Worm (Caenorhabditis elegans): Measurements from ENCODE around the gene T23G4.2.
A peak's percentile ranks its signal among the peaks of the same experiment; 100 is the strongest.

T23G4.2 gene

ce11 chrIV:13701472-13701871 is 12.1 kb upstream of the T23G4.2 start:
- TF ChIP-seq F33H1.4 (GFP tag; IDR thresholded peaks at IDR 0.05) (0 out of 2 replicates have a peak, but pooled peaks have one; percentile 12), ztf-25 (GFP tag; IDR thresholded peaks at IDR 0.05) (no peak), ztf-6 (GFP tag; IDR thresholded peaks at IDR 0.05) (0 out of 2 replicates have a peak, but pooled peaks have one; percentile 17), rec-8 (tag; optimal IDR thresholded peaks at IDR 0.05) (peak; percentile 33 to 66), ztf-3 (GFP tag; optimal IDR thresholded peaks at IDR 0.05) (no peak), egrh-3 (GFP tag; IDR thresholded peaks at IDR 0.05) (no peak), lin-40 (tag; optimal IDR thresholded peaks at IDR 0.05) (no peak), lag-1 (GFP tag; IDR thresholded peaks at IDR 0.05) (no peak), aptf-2 (GFP tag; conservative IDR thresholded peaks at IDR 0.05) (no peak), snpc-3.4 (tag; optimal IDR thresholded peaks at IDR 0.05) (peak; percentile 60), hsf-1 (GFP tag; IDR thresholded peaks at IDR 0.05) (no peak), C17E4.6 (GFP tag; IDR thresholded peaks at IDR 0.05) (no peak), lin-26 (GFP tag; IDR thresholded peaks at IDR 0.05) (peak; percentile 82), K12H6.12 (tag; optimal IDR thresholded peaks at IDR 0.05) (no peak), let-607 (tag; optimal IDR thresholded peaks at IDR 0.05) (no peak), Y53G8AR.9 (GFP tag; conservative IDR thresholded peaks at IDR 0.05) (no peak), attf-6 (GFP tag; IDR thresholded peaks at IDR 0.05) (peak; percentile 95), ama-1 (optimal IDR thresholded peaks at IDR 0.05) (no peak), ama-1 (GFP tag; optimal IDR thresholded peaks at IDR 0.05) (peak; percentile 57 to 92), nhr-27 (tag; optimal IDR thresholded peaks at IDR 0.05) (no peak), Y95B8A.8 (GFP tag; IDR thresholded peaks at IDR 0.05) (no peak), rcor-1 (GFP tag; IDR thresholded peaks at IDR 0.05) (no peak), bed-1 (GFP tag; IDR thresholded peaks at IDR 0.05) (no peak), pha-4 (tag; optimal IDR thresholded peaks at IDR 0.05) (no peak), snpc-1.3 (tag; optimal IDR thresholded peaks at IDR 0.05; ENCODE audit: insufficient read depth) (peak; percentile 86), lin-35 (GFP tag; optimal IDR thresholded peaks at IDR 0.05) (no peak), rpc-1 (optimal IDR thresholded peaks at IDR 0.05) (peak; percentile 79), rpc-1 (tag; optimal IDR thresholded peaks at IDR 0.05) (peak; percentile 96), unc-62 (GFP tag; optimal IDR thresholded peaks at IDR 0.05) (no peak), ZK185.1 (tag; optimal IDR thresholded peaks at IDR 0.05; ENCODE audit: poor library complexity, severe bottlenecking) (peak; percentile 74), hmg-1.2 (GFP tag; IDR thresholded peaks at IDR 0.05) (peak; percentile 52), F23B12.7 (tag; optimal IDR thresholded peaks at IDR 0.05; ENCODE audit: insufficient read depth) (peak; percentile 34), efl-1 (GFP tag; optimal IDR thresholded peaks at IDR 0.05) (peak; percentile 2), F57C9.4 (tag; optimal IDR thresholded peaks at IDR 0.05) (no peak), tbp1 (GFP tag; optimal IDR thresholded peaks at IDR 0.05) (peak; percentile 96), mcd-1 (GFP tag; IDR thresholded peaks at IDR 0.05) (no peak), lsl-1 (GFP tag; optimal IDR thresholded peaks at IDR 0.05) (peak; percentile 30), F57A8.1 (GFP tag; optimal IDR thresholded peaks at IDR 0.05) (no peak), ccch-3 (GFP tag; optimal IDR thresholded peaks at IDR 0.05) (no peak), nfya-2 (GFP tag; IDR thresholded peaks at IDR 0.05) (no peak), nfyb-1 (GFP tag; IDR thresholded peaks at IDR 0.05) (no peak), mxl-1 (tag; optimal IDR thresholded peaks at IDR 0.05) (peak; percentile 9), egl-44 (GFP tag; IDR thresholded peaks at IDR 0.05) (no peak), chd-7 (tag; optimal IDR thresholded peaks at IDR 0.05) (peak; percentile 64), snpc-1.1 (tag; optimal IDR thresholded peaks at IDR 0.05; ENCODE audit: insufficient read depth) (no peak), C06A6.2 (GFP tag; conservative IDR thresholded peaks at IDR 0.05) (no peak), Y56A3A.18 (GFP tag; IDR thresholded peaks at IDR 0.05) (0 out of 2 replicates have a peak, but pooled peaks have one; percentile 14), aptf-3 (GFP tag; IDR thresholded peaks at IDR 0.05) (no peak), nhr-120 (GFP tag; IDR thresholded peaks at IDR 0.05) (no peak)

All from whole organism, young adult.